Fruit fly (Drosophila melanogaster): ENCODE data around the gene CG4565.

CG4565 gene

DNA sequence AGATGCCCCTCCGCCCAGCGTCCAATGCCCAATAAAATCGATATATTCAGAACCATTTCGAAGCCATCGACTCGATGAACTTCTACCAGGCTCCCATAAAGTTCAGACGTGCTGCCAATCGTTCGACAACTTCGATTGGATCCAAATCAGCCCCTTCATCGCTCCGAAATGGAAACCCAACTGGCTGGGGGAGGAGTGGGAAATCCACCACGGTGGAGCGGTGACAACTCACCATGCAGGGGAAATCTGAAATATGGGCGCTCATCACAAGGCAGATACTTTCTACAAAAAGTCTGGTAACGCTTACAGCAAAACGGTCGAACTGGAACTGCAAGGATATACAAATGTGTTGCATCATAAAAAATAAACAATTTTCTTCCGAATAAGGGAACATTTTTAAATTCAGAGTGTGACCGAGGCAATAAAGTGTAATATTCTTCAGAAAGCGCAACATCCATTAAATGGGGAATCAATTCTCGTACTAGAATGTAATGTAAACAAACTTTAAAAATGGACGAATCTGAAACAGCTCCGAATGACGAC lies at the start of gene CG4565:
Gene CG4565, plus strand, starts transcription at position 493 of the 543 bp plus-strand sequence.
- TF ChIP-seq Hmx (GFP tag; optimal IDR thresholded peaks at IDR 0.05): no peak
- TF ChIP-seq BEAF-32 (GFP tag; optimal IDR thresholded peaks at IDR 0.05): peak; percentile 41
- TF ChIP-seq Ravus (GFP tag; IDR thresholded peaks at IDR 0.05): no peak
- TF ChIP-seq CG9817 (tag; optimal IDR thresholded peaks at IDR 0.05): no peak
- peak; percentile 35; the same call in 1 of the 3 replicates for TF ChIP-seq HLH4C (GFP tag; IDR thresholded peaks at IDR 0.05; ENCODE audit: partially characterized antibody)
- no peak for TF ChIP-seq Max (GFP tag; optimal IDR thresholded peaks at IDR 0.05)
- no peak for TF ChIP-seq da (GFP tag; optimal IDR thresholded peaks at IDR 0.05)
- no peak for TF ChIP-seq CG30020 (tag; optimal IDR thresholded peaks at IDR 0.05)
- TF ChIP-seq zf30C (GFP tag; optimal IDR thresholded peaks at IDR 0.05): peak; percentile 9
- no peak for TF ChIP-seq sens-2 (GFP tag; IDR thresholded peaks at IDR 0.05)
- TF ChIP-seq pzg (GFP tag; optimal IDR thresholded peaks at IDR 0.05): peak; percentile 45
- TF ChIP-seq ro (GFP tag; IDR thresholded peaks at IDR 0.05): no peak
- TF ChIP-seq CG12219 (GFP tag; optimal IDR thresholded peaks at IDR 0.05): no peak
- no peak; the same call in 1 of the 2 replicates for TF ChIP-seq Dref (GFP tag; IDR thresholded peaks at IDR 0.05)
- TF ChIP-seq Bgb (GFP tag; IDR thresholded peaks at IDR 0.05; ENCODE audit: partially characterized antibody): peak; percentile 29; the same call in 1 of the 2 replicates
- peak; percentile 11; the same call in 1 of the 3 replicates for TF ChIP-seq CG16813 (GFP tag; IDR thresholded peaks at IDR 0.05; ENCODE audit: partially characterized antibody)
- TF ChIP-seq prd (optimal IDR thresholded peaks at IDR 0.05): no peak
- TF ChIP-seq prd (GFP tag; IDR thresholded peaks at IDR 0.05): no peak
- peak; percentile 53; the same call in 1 of the 3 replicates for TF ChIP-seq CG6791 (GFP tag; IDR thresholded peaks at IDR 0.05; ENCODE audit: partially characterized antibody)
- peak; percentile 27 for TF ChIP-seq CG13296 (GFP tag; optimal IDR thresholded peaks at IDR 0.05)
- no peak for TF ChIP-seq CG15479 (GFP tag; optimal IDR thresholded peaks at IDR 0.05)
- no peak for TF ChIP-seq D (optimal IDR thresholded peaks at IDR 0.05)
- TF ChIP-seq D (GFP tag; optimal IDR thresholded peaks at IDR 0.05): no peak
- no peak for TF ChIP-seq Rx (GFP tag; IDR thresholded peaks at IDR 0.05)
- no peak for TF ChIP-seq CG10209 (GFP tag; optimal IDR thresholded peaks at IDR 0.05)
- TF ChIP-seq E2f2 (GFP tag; IDR thresholded peaks at IDR 0.05): peak; percentile 62
- no peak for TF ChIP-seq jigr1 (GFP tag; IDR thresholded peaks at IDR 0.05)
- peak; percentile 43 for TF ChIP-seq Ets97D (GFP tag; optimal IDR thresholded peaks at IDR 0.05)
- TF ChIP-seq CG6765 (GFP tag; optimal IDR thresholded peaks at IDR 0.05): peak; percentile 25
- peak; percentile 42 for TF ChIP-seq Fer1 (GFP tag; optimal IDR thresholded peaks at IDR 0.05)
- TF ChIP-seq CG9876 (GFP tag; optimal IDR thresholded peaks at IDR 0.05): no peak
- TF ChIP-seq crol (GFP tag; IDR thresholded peaks at IDR 0.05): peak; percentile 63; the same call in 1 of the 2 replicates
- peak; percentile 32 for TF ChIP-seq nerfin-1 (tag; optimal IDR thresholded peaks at IDR 0.05)
- TF ChIP-seq CG9609 (GFP tag; optimal IDR thresholded peaks at IDR 0.05): no peak
- no peak for TF ChIP-seq aop (GFP tag; IDR thresholded peaks at IDR 0.05)
- TF ChIP-seq cwo (GFP tag; optimal IDR thresholded peaks at IDR 0.05): no peak
- no peak for TF ChIP-seq fru (optimal IDR thresholded peaks at IDR 0.05)
- no peak for TF ChIP-seq h (optimal IDR thresholded peaks at IDR 0.05)
- no peak for TF ChIP-seq ATbp (GFP tag; optimal IDR thresholded peaks at IDR 0.05)
- TF ChIP-seq Hey (tag; optimal IDR thresholded peaks at IDR 0.05): no peak
- no peak for TF ChIP-seq D19A (tag; optimal IDR thresholded peaks at IDR 0.05)
- no peak for TF ChIP-seq CG4730 (GFP tag; IDR thresholded peaks at IDR 0.05)
- TF ChIP-seq CG15514 (GFP tag; optimal IDR thresholded peaks at IDR 0.05): peak; percentile 87
- peak; percentile 47; the same call in 1 of the 3 replicates for TF ChIP-seq CG14860 (GFP tag; IDR thresholded peaks at IDR 0.05; ENCODE audit: partially characterized antibody)
- TF ChIP-seq CG10147 (GFP tag; optimal IDR thresholded peaks at IDR 0.05): no peak
- no peak for TF ChIP-seq CG6254 (GFP tag; optimal IDR thresholded peaks at IDR 0.05)
- 0 out of 4 replicates have a peak, but pooled peaks have one; percentile 54 for TF ChIP-seq chinmo (GFP tag; IDR thresholded peaks at IDR 0.05; ENCODE audit: partially characterized antibody)
- TF ChIP-seq her (GFP tag; optimal IDR thresholded peaks at IDR 0.05): peak; percentile 18
- TF ChIP-seq tna (GFP tag; IDR thresholded peaks at IDR 0.05; ENCODE audit: partially characterized antibody): peak; percentile 41; the same call in 1 of the 2 replicates
- peak; percentile 58 for TF ChIP-seq ato (GFP tag; IDR thresholded peaks at IDR 0.05; ENCODE audit: partially characterized antibody)

All from whole organism, embryonic.